Fruit fly (Drosophila melanogaster): ENCODE measurements around the gene Ziz.

Ziz gene

DNA sequence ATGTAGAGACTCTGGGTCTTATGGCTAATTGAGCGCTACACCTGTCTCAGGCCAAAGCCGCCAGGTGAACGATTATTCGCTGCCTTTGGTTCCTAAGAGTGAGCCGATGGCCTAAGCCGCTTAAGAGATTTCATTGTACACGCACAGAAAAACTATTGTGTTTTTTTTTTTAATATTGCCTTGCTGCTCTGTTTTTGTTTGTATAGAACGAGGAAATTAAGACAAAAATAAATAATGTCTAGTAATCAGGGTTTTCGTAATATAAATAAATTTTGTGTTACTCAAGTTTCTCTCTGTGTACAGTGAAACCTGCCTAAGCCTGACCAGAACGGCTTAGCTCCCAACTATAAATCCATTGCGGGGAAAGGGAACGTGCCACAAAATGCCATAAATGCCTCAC is 19.3 kb upstream of the Ziz start (continued):
- TF ChIP-seq ttk (GFP tag; IDR thresholded peaks at IDR 0.05) (no peak), Sin3A (optimal IDR thresholded peaks at IDR 0.05) (no peak), Blimp-1 (GFP tag; optimal IDR thresholded peaks at IDR 0.05) (peak; percentile 32), Dref (GFP tag; IDR thresholded peaks at IDR 0.05) (no peak), CG3847 (GFP tag; IDR thresholded peaks at IDR 0.05) (no peak), Med (GFP tag) (peak; percentile 74), zfh2 (GFP tag; optimal IDR thresholded peaks at IDR 0.05) (no peak), NC2α (GFP tag; optimal IDR thresholded peaks at IDR 0.05) (no peak), CG16815 (GFP tag; optimal IDR thresholded peaks at IDR 0.05) (no peak), lilli (GFP tag; optimal IDR thresholded peaks at IDR 0.05) (no peak), nmo (GFP tag; optimal IDR thresholded peaks at IDR 0.05) (peak; percentile 18), org-1 (GFP tag; optimal IDR thresholded peaks at IDR 0.05) (no peak), ham (GFP tag; IDR thresholded peaks at IDR 0.05) (no peak), Adf1 (GFP tag; IDR thresholded peaks at IDR 0.05) (no peak), CG43689 (GFP tag; IDR thresholded peaks at IDR 0.05) (no peak), oc (tag; optimal IDR thresholded peaks at IDR 0.05) (peak; percentile 96), dan (GFP tag; IDR thresholded peaks at IDR 0.05) (no peak), CG12391 (tag; optimal IDR thresholded peaks at IDR 0.05) (no peak), ssp (GFP tag; IDR thresholded peaks at IDR 0.05) (no peak), CG12942 (GFP tag; optimal IDR thresholded peaks at IDR 0.05) (no peak), CG17328 (GFP tag; IDR thresholded peaks at IDR 0.05) (no peak), Bdp1 (GFP tag; optimal IDR thresholded peaks at IDR 0.05) (no peak), disco-r (GFP tag; optimal IDR thresholded peaks at IDR 0.05) (no peak), kni (GFP tag; optimal IDR thresholded peaks at IDR 0.05) (no peak), yki (optimal IDR thresholded peaks at IDR 0.05) (no peak), scrt (GFP tag; optimal IDR thresholded peaks at IDR 0.05) (no peak), CG9797 (GFP tag; optimal IDR thresholded peaks at IDR 0.05) (no peak), CG15479 (GFP tag; optimal IDR thresholded peaks at IDR 0.05) (no peak), slbo (GFP tag; IDR thresholded peaks at IDR 0.05) (peak; percentile 33), H15 (GFP tag; IDR thresholded peaks at IDR 0.05) (no peak), CG31441 (GFP tag; IDR thresholded peaks at IDR 0.05) (peak; percentile 34; the same call in 1 of the 2 replicates), Antp (GFP tag; optimal IDR thresholded peaks at IDR 0.05) (no peak), dati (GFP tag; IDR thresholded peaks at IDR 0.05) (no peak), GATAe (GFP tag; conservative IDR thresholded peaks at IDR 0.05) (no peak), stc (GFP tag; IDR thresholded peaks at IDR 0.05) (peak; percentile 28; the same call in 1 of the 2 replicates), chinmo (GFP tag; IDR thresholded peaks at IDR 0.05; ENCODE audit: partially characterized antibody) (no peak), tin (GFP tag; optimal IDR thresholded peaks at IDR 0.05) (peak; percentile 31), gcm2 (GFP tag; optimal IDR thresholded peaks at IDR 0.05) (no peak), CG12219 (GFP tag; optimal IDR thresholded peaks at IDR 0.05) (no peak), Meics (GFP tag; optimal IDR thresholded peaks at IDR 0.05) (no peak), CG8388 (GFP tag; optimal IDR thresholded peaks at IDR 0.05) (no peak), CG33557 (GFP tag; optimal IDR thresholded peaks at IDR 0.05) (no peak), CTCF (GFP tag; optimal IDR thresholded peaks at IDR 0.05) (no peak), zen (tag; optimal IDR thresholded peaks at IDR 0.05) (peak; percentile 49), nau (GFP tag; optimal IDR thresholded peaks at IDR 0.05) (no peak), Nf-YC (tag; optimal IDR thresholded peaks at IDR 0.05) (no peak), CG34376 (GFP tag; optimal IDR thresholded peaks at IDR 0.05) (no peak), CG10366 (GFP tag; IDR thresholded peaks at IDR 0.05) (no peak), eve (GFP tag; optimal IDR thresholded peaks at IDR 0.05) (no peak), CG18476 (GFP tag; optimal IDR thresholded peaks at IDR 0.05) (no peak), Oli (tag; optimal IDR thresholded peaks at IDR 0.05) (no peak), CG11504 (tag; optimal IDR thresholded peaks at IDR 0.05) (no peak), ap (GFP tag; IDR thresholded peaks at IDR 0.05) (no peak), CG11085 (GFP tag; IDR thresholded peaks at IDR 0.05) (no peak)

Data from whole organism, embryonic.